Worm (Caenorhabditis elegans): Measurements from ENCODE around the gene Y38F1A.1.
A peak's percentile ranks its signal among the peaks of the same experiment; 100 is the strongest.

- TF ChIP-seq hsf-1 (GFP tag; IDR thresholded peaks at IDR 0.05), result peak; percentile 61; the same call in 1 of the 2 replicates
- TF ChIP-seq nhr-179 (tag; optimal IDR thresholded peaks at IDR 0.05), result no peak
- TF ChIP-seq tbx-9 (tag; optimal IDR thresholded peaks at IDR 0.05; ENCODE audit: borderline replicate concordance), result no peak
- TF ChIP-seq lin-54 (GFP tag; optimal IDR thresholded peaks at IDR 0.05), result peak; percentile 21
- peak; percentile 49; the same call in 1 of the 2 replicates for TF ChIP-seq K11D2.4 (GFP tag; IDR thresholded peaks at IDR 0.05)
- TF ChIP-seq rcor-1 (GFP tag; IDR thresholded peaks at IDR 0.05), result no peak
- no peak for TF ChIP-seq pha-4 (tag; optimal IDR thresholded peaks at IDR 0.05)
- no peak for TF ChIP-seq lin-35 (GFP tag; optimal IDR thresholded peaks at IDR 0.05)
- no peak for TF ChIP-seq F49E8.2 (tag; optimal IDR thresholded peaks at IDR 0.05; ENCODE audit: insufficient read depth)
- TF ChIP-seq ztf-28 (GFP tag; IDR thresholded peaks at IDR 0.05), result no peak
- no peak for TF ChIP-seq unc-130 (GFP tag; optimal IDR thresholded peaks at IDR 0.05)
- peak; percentile 71 for TF ChIP-seq nhr-80 (tag; optimal IDR thresholded peaks at IDR 0.05)
- TF ChIP-seq cebp-1 (GFP tag; IDR thresholded peaks at IDR 0.05), result no peak
- peak; percentile 58 for TF ChIP-seq cebp-1 (tag; optimal IDR thresholded peaks at IDR 0.05)
- no peak for TF ChIP-seq nfya-1 (tag; optimal IDR thresholded peaks at IDR 0.05; ENCODE audit: borderline replicate concordance, insufficient read depth)
These were observed 39.6 kb upstream of the Y38F1A.1 start for ce11 chrII:12994009-12994788.

Data from whole organism, young adult.